Worm (Caenorhabditis elegans): ENCODE results near the gene srh-169.

The srh-169 gene

ce11 chrV:4047541-4047940 lies at the start of gene srh-169:
Gene srh-169, plus strand, starts transcription at chrV:4047841.
- no peak for TF ChIP-seq unc-120 (tag; optimal IDR thresholded peaks at IDR 0.05; ENCODE audit: poor library complexity, severe bottlenecking)
- no peak for TF ChIP-seq flh-1 (GFP tag; optimal IDR thresholded peaks at IDR 0.05)
- no peak for TF ChIP-seq tbx-8 (GFP tag; optimal IDR thresholded peaks at IDR 0.05)
- TF ChIP-seq elt-1 (tag; optimal IDR thresholded peaks at IDR 0.05; ENCODE audit: borderline replicate concordance, insufficient read depth): no peak
- TF ChIP-seq lin-32 (GFP tag; optimal IDR thresholded peaks at IDR 0.05): no peak
- no peak for TF ChIP-seq unc-39 (tag; optimal IDR thresholded peaks at IDR 0.05)

- TF ChIP-seq M03D4.4 (tag; optimal IDR thresholded peaks at IDR 0.05) (no peak), cnd-1 (tag; optimal IDR thresholded peaks at IDR 0.05) (no peak), lin-32 (GFP tag; optimal IDR thresholded peaks at IDR 0.05) (no peak), unc-39 (tag; optimal IDR thresholded peaks at IDR 0.05) (no peak), snpc-4 (tag; optimal IDR thresholded peaks at IDR 0.05) (no peak), mep-1 (tag; optimal IDR thresholded peaks at IDR 0.05) (no peak), ham-2 (GFP tag; optimal IDR thresholded peaks at IDR 0.05) (no peak), ztf-11 (tag; optimal IDR thresholded peaks at IDR 0.05) (no peak), ceh-43 (GFP tag; optimal IDR thresholded peaks at IDR 0.05) (no peak), elt-3 (tag; optimal IDR thresholded peaks at IDR 0.05) (no peak)
These were observed 43.1 kb upstream of the srh-169 start for ce11 chrV:4004577-4004976.

- TF ChIP-seq ceh-39 (tag; optimal IDR thresholded peaks at IDR 0.05) (no peak), zip-8 (tag; optimal IDR thresholded peaks at IDR 0.05) (no peak)
These were observed 42.4 kb upstream of the srh-169 start, which contains the start of gene srh-8 for ce11 chrV:4005219-4005618. Gene srh-8, plus strand, starts transcription at chrV:4005519.

ce11 chrV:4007927-4008326 lies 39.7 kb upstream of the srh-169 start, which contains the start of gene srh-7:
Gene srh-7, plus strand, starts transcription at chrV:4008227.
- no peak for TF ChIP-seq lin-13 (tag; optimal IDR thresholded peaks at IDR 0.05)

- TF ChIP-seq nhr-28 (tag; optimal IDR thresholded peaks at IDR 0.05) (no peak), hlh-1 (tag; optimal IDR thresholded peaks at IDR 0.05) (no peak), ztf-11 (tag; optimal IDR thresholded peaks at IDR 0.05) (no peak), bed-3 (GFP tag; optimal IDR thresholded peaks at IDR 0.05) (no peak), nhr-237 (tag; optimal IDR thresholded peaks at IDR 0.05) (no peak), nhr-2 (tag; optimal IDR thresholded peaks at IDR 0.05) (no peak), elt-3 (tag; optimal IDR thresholded peaks at IDR 0.05) (no peak), lin-32 (GFP tag; optimal IDR thresholded peaks at IDR 0.05) (no peak), sptf-1 (tag; optimal IDR thresholded peaks at IDR 0.05) (no peak), mab-5 (tag; optimal IDR thresholded peaks at IDR 0.05) (no peak), unc-62 (GFP tag; optimal IDR thresholded peaks at IDR 0.05) (no peak), lsy-2 (tag; optimal IDR thresholded peaks at IDR 0.05) (no peak), zip-8 (tag; optimal IDR thresholded peaks at IDR 0.05) (no peak), nhr-76 (tag; optimal IDR thresholded peaks at IDR 0.05) (no peak), M03D4.4 (tag; optimal IDR thresholded peaks at IDR 0.05) (no peak), lin-13 (tag; optimal IDR thresholded peaks at IDR 0.05) (no peak)
These were observed 37.5 kb upstream of the srh-169 start, which contains the start of gene srh-4 for ce11 chrV:4010170-4010569. Gene srh-4, plus strand, starts transcription at chrV:4010470.

ce11 chrV:4016780-4017179 lies 30.9 kb upstream of the srh-169 start, which contains the start of gene srw-89:
Gene srw-89, plus strand, starts transcription at chrV:4017080.
- no peak for TF ChIP-seq zip-8 (tag; optimal IDR thresholded peaks at IDR 0.05)
- TF ChIP-seq pha-4 (tag; optimal IDR thresholded peaks at IDR 0.05): no peak
- TF ChIP-seq ceh-39 (tag; optimal IDR thresholded peaks at IDR 0.05): no peak
- TF ChIP-seq unc-39 (tag; optimal IDR thresholded peaks at IDR 0.05): no peak
- no peak for TF ChIP-seq sem-2 (GFP tag; optimal IDR thresholded peaks at IDR 0.05)
- TF ChIP-seq mab-5 (tag; optimal IDR thresholded peaks at IDR 0.05): no peak
- TF ChIP-seq lin-32 (GFP tag; optimal IDR thresholded peaks at IDR 0.05): no peak
- TF ChIP-seq nhr-28 (tag; optimal IDR thresholded peaks at IDR 0.05): no peak
- no peak for TF ChIP-seq hlh-1 (tag; optimal IDR thresholded peaks at IDR 0.05)
- no peak for TF ChIP-seq elt-1 (tag; optimal IDR thresholded peaks at IDR 0.05; ENCODE audit: borderline replicate concordance, insufficient read depth)
- TF ChIP-seq ceh-43 (GFP tag; optimal IDR thresholded peaks at IDR 0.05): no peak

Data from whole organism, mixed stage, embryonic.